Worm (Caenorhabditis elegans) whole organism, L2 larva: Measurements from ENCODE around the gene F07A11.4.

Experiments
- C34F6.9 ChIP-seq: fragments of 150-350 bp; optimal IDR thresholded peaks from 2 replicates; lab custom pipeline; 2014; ENCODE audit warnings: missing biosample characterization, missing genetic modification characterization
- ama-1 ChIP-seq: fragments of 150-350 bp; optimal IDR thresholded peaks from 2 replicates; lab custom pipeline; 2018; ENCODE audit warnings: inconsistent platforms
- egl-27 ChIP-seq: sonication (generic microtip); optimal IDR thresholded peaks from 3 replicates; lab custom pipeline; 2017; ENCODE audit warnings: missing biosample characterization, missing genetic modification reagents, missing genetic modification characterization
- fos-1 ChIP-seq: fragments of 150-350 bp; optimal IDR thresholded peaks from 2 replicates; lab custom pipeline; 2014; ENCODE audit warnings: missing biosample characterization, missing genetic modification characterization
- lin-13 ChIP-seq: fragments of 150-350 bp; optimal IDR thresholded peaks from 2 replicates; lab custom pipeline; 2014; ENCODE audit warnings: missing biosample characterization, missing genetic modification reagents, missing genetic modification characterization
- lin-39 ChIP-seq: fragments of 150-350 bp; optimal IDR thresholded peaks from 2 replicates; lab custom pipeline; 2014; ENCODE audit warnings: missing biosample characterization, missing genetic modification reagents, missing genetic modification characterization
- nhr-10 ChIP-seq: sonication (generic microtip); optimal IDR thresholded peaks from 2 replicates; lab custom pipeline; 2017; ENCODE audit warnings: missing biosample characterization, missing genetic modification characterization
- nhr-11 ChIP-seq: fragments of 150-350 bp; optimal IDR thresholded peaks from 2 replicates; lab custom pipeline; 2014; ENCODE audit warnings: missing biosample characterization, missing genetic modification characterization
- nhr-77 ChIP-seq: fragments of 150-350 bp; optimal IDR thresholded peaks from 2 replicates; lab custom pipeline; 2014; ENCODE audit warnings: missing biosample characterization, missing genetic modification characterization
- unc-62 ChIP-seq: fragments of 150-350 bp; optimal IDR thresholded peaks from 2 replicates; lab custom pipeline; 2014; ENCODE audit warnings: missing biosample characterization, missing genetic modification reagents, missing genetic modification characterization

DNA sequence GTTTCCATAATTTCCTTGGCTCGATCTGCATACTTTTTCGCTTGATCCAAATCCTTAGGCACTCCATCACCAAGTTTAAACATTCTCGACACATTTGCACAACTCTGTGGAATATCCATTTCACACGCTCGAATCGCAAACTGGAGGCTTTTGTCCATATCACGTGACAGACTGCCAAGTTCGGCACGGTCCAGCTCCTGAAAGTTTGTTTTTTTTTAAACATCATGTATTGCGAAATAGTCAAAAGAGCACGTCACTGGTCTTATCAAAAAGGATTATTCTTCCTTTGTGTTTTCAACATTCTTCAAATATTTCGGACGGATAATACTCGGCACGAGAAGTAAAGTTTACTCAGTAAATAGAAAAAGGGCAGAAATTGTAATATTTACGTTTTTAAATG, 48.4 kb downstream of the F07A11.4 start:
- TF ChIP-seq egl-27 (tag; lab: Kevin White, UChicago) = no peak
- no peak for TF ChIP-seq nhr-10 (tag; lab: Kevin White, UChicago)
- no peak for TF ChIP-seq nhr-77 (tag; lab: Kevin White, UChicago)
- no peak for TF ChIP-seq lin-13 (GFP tag; lab: Kevin White, UChicago)
- TF ChIP-seq lin-39 (tag; lab: Kevin White, UChicago) = no peak
- TF ChIP-seq nhr-11 (tag; lab: Kevin White, UChicago) = no peak
- no peak for TF ChIP-seq unc-62
- no peak for TF ChIP-seq C34F6.9 (tag; lab: Kevin White, UChicago)
- TF ChIP-seq fos-1 (tag; lab: Kevin White, UChicago) = no peak
- TF ChIP-seq ama-1 (lab: Kevin White, UChicago) = no peak
